Worm (Caenorhabditis elegans) whole organism, L4 larva: ENCODE results near the gene abu-14.

ENCODE experiments used
- aly-2 ChIP-seq: sonication (generic microtip); optimal IDR thresholded peaks from 2 replicates; lab custom pipeline; 2018; ENCODE audit warnings: missing biosample characterization, missing genetic modification characterization
- lin-39 ChIP-seq: fragments of 150-350 bp; optimal IDR thresholded peaks from 2 replicates; lab custom pipeline; 2014; ENCODE audit warnings: missing biosample characterization, missing genetic modification reagents, missing genetic modification characterization
- nhr-11 ChIP-seq: fragments of 150-350 bp; optimal IDR thresholded peaks from 2 replicates; lab custom pipeline; 2014; ENCODE audit warnings: missing biosample characterization, missing genetic modification characterization

- TF ChIP-seq nhr-11 (tag; lab: Kevin White, UChicago): no peak
- no peak for TF ChIP-seq lin-39 (tag; lab: Kevin White, UChicago)
- no peak for TF ChIP-seq aly-2 (tag; lab: Kevin White, UChicago)
Measured at ce11 chrII:9213055-9213708, 13.8 kb downstream of the abu-14 start, which contains the start of gene znfx-1.
